Worm (Caenorhabditis elegans): Measurements from ENCODE around the gene cin-4.

cin-4 gene

ce11 chrII:7069866-7070265, 31.8 kb downstream of the cin-4 start, which contains the start of gene him-14:
Gene him-14, minus strand, starts transcription at chrII:7069966.
- TF ChIP-seq hlh-30 (tag; optimal IDR thresholded peaks at IDR 0.05; ENCODE audit: insufficient read depth) (no peak), ceh-34 (tag; optimal IDR thresholded peaks at IDR 0.05) (no peak), nfya-1 (tag; optimal IDR thresholded peaks at IDR 0.05) (no peak), ceh-2 (tag; optimal IDR thresholded peaks at IDR 0.05) (no peak), ahr-1 (tag; optimal IDR thresholded peaks at IDR 0.05) (no peak), odd-2 (tag; optimal IDR thresholded peaks at IDR 0.05) (no peak), pat-9 (tag; optimal IDR thresholded peaks at IDR 0.05) (no peak), fax-1 (tag; optimal IDR thresholded peaks at IDR 0.05) (no peak), dve-1 (tag; optimal IDR thresholded peaks at IDR 0.05) (no peak), unc-3 (GFP tag; conservative IDR thresholded peaks at IDR 0.05) (no peak), unc-3 (tag; optimal IDR thresholded peaks at IDR 0.05) (no peak), rnt-1 (tag; optimal IDR thresholded peaks at IDR 0.05) (no peak), unc-42 (tag; optimal IDR thresholded peaks at IDR 0.05) (no peak), ztf-16 (tag; optimal IDR thresholded peaks at IDR 0.05) (no peak), npax-4 (tag; optimal IDR thresholded peaks at IDR 0.05) (no peak), pax-1 (tag; optimal IDR thresholded peaks at IDR 0.05) (no peak), lin-11 (tag; optimal IDR thresholded peaks at IDR 0.05) (no peak)

ce11 chrII:7070434-7070833, 32.3 kb downstream of the cin-4 start:
- TF ChIP-seq F13H6.1 (tag; optimal IDR thresholded peaks at IDR 0.05) = no peak
- TF ChIP-seq nhr-11 (tag; optimal IDR thresholded peaks at IDR 0.05) = no peak
- TF ChIP-seq ceh-19 (GFP tag; optimal IDR thresholded peaks at IDR 0.05) = no peak
- TF ChIP-seq ceh-22 (tag; optimal IDR thresholded peaks at IDR 0.05) = no peak
- no peak for TF ChIP-seq fax-1 (tag; optimal IDR thresholded peaks at IDR 0.05)
- TF ChIP-seq hlh-6 (tag; optimal IDR thresholded peaks at IDR 0.05) = no peak
- TF ChIP-seq sox-2 (GFP tag; IDR thresholded peaks at IDR 0.05) = no peak
- TF ChIP-seq hlh-30 (tag; optimal IDR thresholded peaks at IDR 0.05; ENCODE audit: insufficient read depth) = no peak
- no peak for TF ChIP-seq mec-3 (tag; optimal IDR thresholded peaks at IDR 0.05; ENCODE audit: borderline replicate concordance)
- TF ChIP-seq nhr-232 (tag; optimal IDR thresholded peaks at IDR 0.05) = no peak
- no peak for TF ChIP-seq K02D7.2 (tag; optimal IDR thresholded peaks at IDR 0.05)
- TF ChIP-seq hlh-15 (tag; optimal IDR thresholded peaks at IDR 0.05) = no peak

ce11 chrII:7072315-7072589, 34.2 kb downstream of the cin-4 start, which contains the start of gene kars-1:
Gene kars-1, minus strand, starts transcription at chrII:7072415.
- no peak for TF ChIP-seq pax-1 (tag; optimal IDR thresholded peaks at IDR 0.05)
- no peak for TF ChIP-seq dmd-4 (tag; optimal IDR thresholded peaks at IDR 0.05; ENCODE audit: borderline replicate concordance)
- TF ChIP-seq sox-2 (GFP tag; IDR thresholded peaks at IDR 0.05) = no peak
- TF ChIP-seq fkh-10 (GFP tag; optimal IDR thresholded peaks at IDR 0.05) = no peak
- no peak for TF ChIP-seq ceh-31 (tag; optimal IDR thresholded peaks at IDR 0.05)
- no peak for TF ChIP-seq ahr-1 (tag; optimal IDR thresholded peaks at IDR 0.05)
- no peak for TF ChIP-seq hlh-30 (tag; optimal IDR thresholded peaks at IDR 0.05; ENCODE audit: insufficient read depth)
- TF ChIP-seq hlh-8 (tag; optimal IDR thresholded peaks at IDR 0.05) = no peak
- TF ChIP-seq syd-9 (tag; optimal IDR thresholded peaks at IDR 0.05) = no peak
- no peak for TF ChIP-seq sdc-2 (tag; optimal IDR thresholded peaks at IDR 0.05)
- no peak for TF ChIP-seq mec-3 (tag; optimal IDR thresholded peaks at IDR 0.05; ENCODE audit: borderline replicate concordance)

- TF ChIP-seq pha-2 (tag; optimal IDR thresholded peaks at IDR 0.05) (no peak), ceh-18 (tag; optimal IDR thresholded peaks at IDR 0.05) (peak; percentile 51), hlh-15 (tag; optimal IDR thresholded peaks at IDR 0.05) (peak; percentile 17), unc-42 (tag; optimal IDR thresholded peaks at IDR 0.05) (peak; percentile 93), F13H6.1 (tag; optimal IDR thresholded peaks at IDR 0.05) (peak; percentile 61), sox-2 (GFP tag; IDR thresholded peaks at IDR 0.05) (no peak), eyg-1 (tag; optimal IDR thresholded peaks at IDR 0.05) (no peak), dve-1 (tag; optimal IDR thresholded peaks at IDR 0.05) (no peak), sox-4 (tag; optimal IDR thresholded peaks at IDR 0.05) (no peak), C38D4.7 (GFP tag; optimal IDR thresholded peaks at IDR 0.05) (no peak), K09A11.1 (tag; optimal IDR thresholded peaks at IDR 0.05; ENCODE audit: insufficient read depth) (no peak), pat-9 (tag; optimal IDR thresholded peaks at IDR 0.05) (no peak), odd-2 (tag; optimal IDR thresholded peaks at IDR 0.05) (no peak), mec-3 (tag; optimal IDR thresholded peaks at IDR 0.05; ENCODE audit: borderline replicate concordance) (no peak), ceh-45 (GFP tag; IDR thresholded peaks at IDR 0.05) (no peak), ceh-31 (tag; optimal IDR thresholded peaks at IDR 0.05) (peak; percentile 97), madf-2 (tag; optimal IDR thresholded peaks at IDR 0.05) (no peak), fax-1 (tag; optimal IDR thresholded peaks at IDR 0.05) (peak; percentile 83), ztf-16 (tag; optimal IDR thresholded peaks at IDR 0.05) (peak; percentile 59), ceh-48 (tag; optimal IDR thresholded peaks at IDR 0.05) (no peak), ref-2 (tag; optimal IDR thresholded peaks at IDR 0.05) (peak; percentile 68), nhr-11 (tag; optimal IDR thresholded peaks at IDR 0.05) (no peak), Y22D7AL.16 (tag; optimal IDR thresholded peaks at IDR 0.05) (no peak)
These were observed 34.8 kb downstream of the cin-4 start for ce11 chrII:7072590-7073536.
